Worm (Caenorhabditis elegans): ENCODE measurements around the gene fbxa-60.

ce11 chrIII:941958-942357 is 4.1 kb downstream of the fbxa-60 start:
- TF ChIP-seq dao-5 (tag; optimal IDR thresholded peaks at IDR 0.05) (no peak), him-1 (tag; optimal IDR thresholded peaks at IDR 0.05) (no peak), W03F9.2 (tag; optimal IDR thresholded peaks at IDR 0.05) (no peak)

Data from whole organism, L4/young adult.